Worm (Caenorhabditis elegans) whole organism, L1 larva: ENCODE results near the gene Y51H4A.24.
"Not testable (repeated sequence)": the region's sequence is repeated elsewhere in the genome, so short reads cannot be mapped to it uniquely, and the experiment has no call there.

Experiments
- aha-1 ChIP-seq: fragments of 150-350 bp; optimal IDR thresholded peaks from 2 replicates; lab custom pipeline; 2014; ENCODE audit warnings: missing biosample characterization, missing genetic modification characterization
- aly-2 ChIP-seq: fragments of 150-350 bp; optimal IDR thresholded peaks from 2 replicates; lab custom pipeline; 2014; ENCODE audit warnings: missing biosample characterization, missing genetic modification characterization
- blmp-1 ChIP-seq: fragments of 150-350 bp; optimal IDR thresholded peaks from 2 replicates; lab custom pipeline; 2014; ENCODE audit warnings: missing biosample characterization, missing genetic modification characterization
- ceh-63 ChIP-seq: fragments of 200-800 bp; sonication (Bioruptor generic); optimal IDR thresholded peaks from 2 replicates; lab custom pipeline; 2018; ENCODE audit warnings: mild to moderate bottlenecking, missing genetic modification characterization, missing compliant biosample characterization
- ceh-90 ChIP-seq: sonication (generic microtip); optimal IDR thresholded peaks from 2 replicates; lab custom pipeline; 2016; ENCODE audit warnings: missing genetic modification characterization, missing compliant biosample characterization
- ces-1 ChIP-seq: fragments of 150-350 bp; optimal IDR thresholded peaks from 2 replicates; lab custom pipeline; 2014; ENCODE audit warnings: missing biosample characterization, missing genetic modification reagents, missing genetic modification characterization
- efl-1 ChIP-seq, 4 experiments: fragments of 150-350 bp; optimal IDR thresholded peaks in 3 of 4; peaks in 1 of 4; 1 replicate in 1 of 4; 2 replicates in 3 of 4; lab custom pipeline; 2014; ENCODE audit warnings: missing biosample characterization in 2 of 4, missing genetic modification characterization in 2 of 4, missing genetic modification reagents in 2 of 4
- elt-2 ChIP-seq: sonication (generic microtip); optimal IDR thresholded peaks from 2 replicates; lab custom pipeline; 2016; ENCODE audit warnings: missing genetic modification characterization, mild to moderate bottlenecking, inconsistent platforms, missing compliant biosample characterization, missing genetic modification reagents
- ets-5 ChIP-seq: fragments of 200-800 bp; sonication (Bioruptor generic); IDR thresholded peaks from 2 replicates; pipeline ENCODE4 v1.3.6; 2022; ENCODE audit warnings: missing genetic modification characterization, missing compliant biosample characterization
- fkh-4 ChIP-seq: sonication (generic microtip); optimal IDR thresholded peaks from 2 replicates; lab custom pipeline; 2016; ENCODE audit warnings: missing compliant biosample characterization, missing genetic modification characterization, borderline replicate concordance
- fos-1 ChIP-seq: fragments of 150-350 bp; optimal IDR thresholded peaks from 2 replicates; lab custom pipeline; 2014; ENCODE audit warnings: missing biosample characterization, missing genetic modification characterization
- irx-1 ChIP-seq: sonication (generic microtip); optimal IDR thresholded peaks from 2 replicates; lab custom pipeline; 2016; ENCODE audit warnings: missing genetic modification characterization, missing compliant biosample characterization
- isw-1 ChIP-seq: fragments of 200-800 bp; sonication (Bioruptor generic); IDR thresholded peaks from 2 replicates; pipeline ENCODE4 v1.3.6; 2022; ENCODE audit warnings: missing genetic modification characterization, missing compliant biosample characterization
- lin-15B ChIP-seq: fragments of 150-350 bp; sonication (generic microtip); optimal IDR thresholded peaks from 3 replicates; lab custom pipeline; 2014; ENCODE audit warnings: missing biosample characterization, missing genetic modification characterization
- lin-35 ChIP-seq, 2 experiments: fragments of 150-350 bp; optimal IDR thresholded peaks; 2 replicates each; lab custom pipeline; 2014; ENCODE audit warnings: missing biosample characterization in 2 of 2, missing genetic modification characterization in 2 of 2, missing genetic modification reagents in 2 of 2
- lir-3 ChIP-seq: sonication (generic microtip); optimal IDR thresholded peaks from 2 replicates; lab custom pipeline; 2016; ENCODE audit warnings: mild to moderate bottlenecking, missing genetic modification characterization, moderate library complexity, missing compliant biosample characterization; ENCODE audit not compliant: poor library complexity
- mdl-1 ChIP-seq, 2 experiments: fragments of 150-350 bp; optimal IDR thresholded peaks; 2 replicates each; lab custom pipeline; 2014 to 2017; ENCODE audit warnings: missing biosample characterization in 2 of 2, missing genetic modification characterization in 2 of 2, inconsistent platforms in 1 of 2
- mep-1 ChIP-seq: fragments of 150-350 bp; optimal IDR thresholded peaks from 2 replicates; lab custom pipeline; 2014; ENCODE audit warnings: missing biosample characterization, missing genetic modification characterization
- nhr-12 ChIP-seq: sonication (generic microtip); optimal IDR thresholded peaks from 2 replicates; lab custom pipeline; 2017; ENCODE audit warnings: missing biosample characterization, missing genetic modification characterization
- nhr-19 ChIP-seq: fragments of 200-800 bp; sonication (Bioruptor generic); conservative IDR thresholded peaks from 2 replicates; pipeline ENCODE4 v1.3.6; 2022; ENCODE audit warnings: missing genetic modification characterization, missing compliant biosample characterization
- nhr-237 ChIP-seq: fragments of 150-350 bp; optimal IDR thresholded peaks from 2 replicates; lab custom pipeline; 2014; ENCODE audit warnings: missing biosample characterization, missing genetic modification characterization
- nhr-84 ChIP-seq: sonication (generic microtip); optimal IDR thresholded peaks from 2 replicates; lab custom pipeline; 2017; ENCODE audit warnings: missing biosample characterization, missing genetic modification characterization
- nhr-85 ChIP-seq: sonication (generic microtip); peaks from one replicate; lab custom pipeline; 2016; ENCODE audit warnings: missing genetic modification characterization, inconsistent platforms, missing compliant biosample characterization
- nhr-90 ChIP-seq: sonication (generic microtip); optimal IDR thresholded peaks from 2 replicates; lab custom pipeline; 2016; ENCODE audit warnings: mild to moderate bottlenecking, missing genetic modification characterization, missing compliant biosample characterization; ENCODE audit not compliant: poor library complexity
- pag-3 ChIP-seq: sonication (generic microtip); optimal IDR thresholded peaks from 2 replicates; lab custom pipeline; 2017; ENCODE audit warnings: missing genetic modification characterization, mild to moderate bottlenecking, missing compliant biosample characterization, antibody characterized with exemption, borderline replicate concordance; ENCODE audit not compliant: insufficient read depth
- pqm-1 ChIP-seq: sonication (generic microtip); optimal IDR thresholded peaks from 3 replicates; lab custom pipeline; 2017; ENCODE audit warnings: missing biosample characterization, missing genetic modification characterization
- snpc-4 ChIP-seq: fragments of 150-350 bp; optimal IDR thresholded peaks from 2 replicates; lab custom pipeline; 2014; ENCODE audit warnings: missing biosample characterization, missing genetic modification characterization
- sox-4 ChIP-seq: sonication (generic microtip); optimal IDR thresholded peaks from 2 replicates; lab custom pipeline; 2016; ENCODE audit warnings: missing genetic modification characterization, missing compliant biosample characterization
- swsn-7 ChIP-seq: sonication (generic microtip); optimal IDR thresholded peaks from 2 replicates; lab custom pipeline; 2016; ENCODE audit warnings: missing genetic modification characterization, missing compliant biosample characterization
- tbx-2 ChIP-seq: sonication (generic microtip); optimal IDR thresholded peaks from 2 replicates; lab custom pipeline; 2016; ENCODE audit warnings: missing genetic modification characterization, missing compliant biosample characterization
- tlp-1 ChIP-seq: fragments of 150-350 bp; optimal IDR thresholded peaks from 2 replicates; lab custom pipeline; 2014; ENCODE audit warnings: missing biosample characterization, missing genetic modification characterization
- unc-130 ChIP-seq: fragments of 150-350 bp; optimal IDR thresholded peaks from 2 replicates; lab custom pipeline; 2017; ENCODE audit warnings: missing biosample characterization, missing genetic modification characterization, inconsistent platforms
- vab-15 ChIP-seq: sonication (generic microtip); optimal IDR thresholded peaks from 2 replicates; lab custom pipeline; 2017; ENCODE audit warnings: missing genotype, mild to moderate bottlenecking, missing genetic modification characterization, missing compliant biosample characterization
- zip-4 ChIP-seq: fragments of 200-800 bp; sonication (Bioruptor generic); optimal IDR thresholded peaks from 2 replicates; lab custom pipeline; 2018; ENCODE audit warnings: mild to moderate bottlenecking, missing genetic modification characterization, moderate library complexity, missing compliant biosample characterization

Y51H4A.24 gene

ce11 chrIV:16775925-16776324 is 35.3 kb upstream of the Y51H4A.24 start (continued):
- TF ChIP-seq tlp-1 (tag; lab: Kevin White, UChicago) = no peak
- TF ChIP-seq efl-1 (optimal IDR thresholded peaks at IDR 0.05; lab: Kevin White, UChicago) = peak in 1 of 2 experiments; percentile 19
- no peak for TF ChIP-seq efl-1 (GFP tag; optimal IDR thresholded peaks at IDR 0.05 in 1 of 2; lab: Kevin White, UChicago)
- TF ChIP-seq fkh-4 (tag; lab: Kevin White, UChicago) = no peak
- peak; percentile 15 for TF ChIP-seq swsn-7 (tag; lab: Kevin White, UChicago)
- peak; percentile 51 for TF ChIP-seq nhr-85
- TF ChIP-seq mep-1 (tag; lab: Kevin White, UChicago) = no peak
- TF ChIP-seq snpc-4 (tag; lab: Kevin White, UChicago) = no peak
- peak; percentile 27; the same call in 1 of the 2 replicates for TF ChIP-seq nhr-19 (GFP tag; lab: Robert Waterston, UW)
- TF ChIP-seq ceh-63 (GFP tag; lab: Kevin White, UChicago) = no peak
- no peak for TF ChIP-seq tbx-2 (tag; lab: Kevin White, UChicago)
- no peak for TF ChIP-seq aly-2 (tag; lab: Kevin White, UChicago)
- TF ChIP-seq nhr-12 (tag; lab: Kevin White, UChicago) = no peak
- peak; percentile 43 for TF ChIP-seq nhr-90 (tag; lab: Kevin White, UChicago)
- TF ChIP-seq vab-15 = no peak
- TF ChIP-seq blmp-1 (tag; lab: Kevin White, UChicago) = no peak
- no peak for TF ChIP-seq nhr-84 (tag; lab: Kevin White, UChicago)
- TF ChIP-seq mdl-1 (tag; optimal IDR thresholded peaks at IDR 0.05; lab: Kevin White, UChicago) = no peak
- no peak for TF ChIP-seq pag-3 (tag; lab: Kevin White, UChicago)
- no peak for TF ChIP-seq fos-1

ce11 chrIV:16775455-16775854 is 34.8 kb upstream of the Y51H4A.24 start, which contains the start of gene Y43D4A.5:
Gene Y43D4A.5 (plus strand): TSS chrIV:16775755.
- TF ChIP-seq zip-4 (GFP tag; lab: Kevin White, UChicago) = no peak
- TF ChIP-seq nhr-12 (tag; lab: Kevin White, UChicago) = no peak
- TF ChIP-seq nhr-85 = no peak
- TF ChIP-seq unc-130 (tag; lab: Kevin White, UChicago) = no peak
- peak; percentile 62 for TF ChIP-seq blmp-1 (tag; lab: Kevin White, UChicago)
- no peak for TF ChIP-seq pqm-1 (tag; lab: Kevin White, UChicago)
- no peak for TF ChIP-seq lin-35 (GFP tag; optimal IDR thresholded peaks at IDR 0.05; lab: Kevin White, UChicago)

ce11 chrIV:16775029-16775428 is 34.4 kb upstream of the Y51H4A.24 start:
- TF ChIP-seq ceh-90 (tag; lab: Kevin White, UChicago) (no peak), elt-2 (tag; lab: Kevin White, UChicago) (peak; percentile 54), lir-3 (tag; lab: Kevin White, UChicago) (no peak), nhr-90 (tag; lab: Kevin White, UChicago) (peak; percentile 14), irx-1 (no peak), lin-15B (tag; lab: Kevin White, UChicago) (no peak), blmp-1 (tag; lab: Kevin White, UChicago) (no peak), nhr-85 (no peak), lin-35 (GFP tag; optimal IDR thresholded peaks at IDR 0.05; lab: Kevin White, UChicago) (peak in 1 of 2 experiments; percentile 31), sox-4 (tag; lab: Kevin White, UChicago) (no peak), isw-1 (GFP tag; lab: Robert Waterston, UW) (no peak), ets-5 (GFP tag; lab: Robert Waterston, UW) (no peak), ces-1 (GFP tag; lab: Kevin White, UChicago) (no peak), vab-15 (no peak)

ce11 chrIV:16755771-16756170 is 15.1 kb upstream of the Y51H4A.24 start, which contains the start of gene Y43D4A.2:
Gene Y43D4A.2 (minus strand): TSS chrIV:16755871.
- TF ChIP-seq aha-1, tlp-1, nhr-237 (tag; lab: Kevin White, UChicago): not testable (repeated sequence)
